Worm (Caenorhabditis elegans): Measurements from ENCODE around the gene str-196.

- TF ChIP-seq elt-1 (tag; optimal IDR thresholded peaks at IDR 0.05) (no peak), nhr-23 (tag; optimal IDR thresholded peaks at IDR 0.05) (no peak), ceh-82 (tag; optimal IDR thresholded peaks at IDR 0.05) (no peak), snpc-4 (tag; optimal IDR thresholded peaks at IDR 0.05) (no peak), lin-13 (GFP tag; optimal IDR thresholded peaks at IDR 0.05) (no peak), fos-1 (tag; optimal IDR thresholded peaks at IDR 0.05) (no peak), nhr-10 (tag; optimal IDR thresholded peaks at IDR 0.05) (no peak)
Measured at ce11 chrV:536571-536970, 45.0 kb downstream of the str-196 start, which contains the start of gene C14C6.5.
